Worm (Caenorhabditis elegans): ENCODE measurements around the gene Y46G5A.18.

DNA sequence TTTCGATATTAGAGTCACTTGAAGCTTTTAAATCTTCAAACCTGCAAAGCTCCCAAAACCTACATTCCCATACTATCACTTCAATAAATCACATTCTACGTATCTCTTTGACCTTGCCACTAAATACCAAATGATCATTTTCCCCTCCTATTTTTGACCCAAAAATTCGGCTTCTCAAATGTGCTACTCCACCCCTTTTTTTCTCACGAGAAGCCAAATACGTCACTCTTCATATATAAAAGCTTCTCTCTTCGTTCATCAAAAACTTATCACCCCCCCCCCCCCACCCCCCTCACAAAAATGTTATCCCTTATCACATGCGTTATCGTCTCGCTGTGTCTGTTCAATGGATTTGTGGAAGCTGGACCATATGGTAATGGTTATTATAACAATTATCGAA is 21.7 kb upstream of the Y46G5A.18 start, which contains the start of gene Y46G5A.38:
- no peak for TF ChIP-seq fkh-10 (GFP tag; optimal IDR thresholded peaks at IDR 0.05)
- TF ChIP-seq K09A11.1 (tag; optimal IDR thresholded peaks at IDR 0.05; ENCODE audit: insufficient read depth), result no peak
- no peak for TF ChIP-seq ama-1 (optimal IDR thresholded peaks at IDR 0.05)
- TF ChIP-seq unc-86 (tag; optimal IDR thresholded peaks at IDR 0.05), result no peak
- no peak for TF ChIP-seq zip-5 (tag; optimal IDR thresholded peaks at IDR 0.05)
- no peak for TF ChIP-seq pros-1 (tag; optimal IDR thresholded peaks at IDR 0.05)
- no peak for TF ChIP-seq ttx-3 (tag; optimal IDR thresholded peaks at IDR 0.05)
- no peak for TF ChIP-seq ceh-14 (tag; optimal IDR thresholded peaks at IDR 0.05)
- TF ChIP-seq pag-3 (tag; optimal IDR thresholded peaks at IDR 0.05; ENCODE audit: borderline replicate concordance), result no peak
- no peak for TF ChIP-seq pqm-1 (tag; optimal IDR thresholded peaks at IDR 0.05)
- no peak for TF ChIP-seq unc-55 (GFP tag; optimal IDR thresholded peaks at IDR 0.05)
- TF ChIP-seq C08G9.2 (tag; optimal IDR thresholded peaks at IDR 0.05), result no peak

All from whole organism, late embryonic.